Worm (Caenorhabditis elegans) whole organism, young adult: ENCODE results near the gene dhhc-6.

ENCODE experiments used
- B0019.2 ChIP-seq: fragments of 200-800 bp; sonication (Bioruptor generic); conservative IDR thresholded peaks from 2 replicates; pipeline ENCODE4 v1.3.6; 2022; ENCODE audit warnings: missing genetic modification reagents, missing genetic modification characterization, missing compliant biosample characterization
- B0035.1 ChIP-seq: sonication (generic microtip); optimal IDR thresholded peaks from 2 replicates; lab custom pipeline; 2016; ENCODE audit warnings: missing genetic modification characterization, mild to moderate bottlenecking, missing compliant biosample characterization, missing genotype, missing genetic modification reagents
- B0336.3 ChIP-seq: fragments of 200-800 bp; sonication (Bioruptor generic); IDR thresholded peaks from 2 replicates; pipeline ENCODE4 v1.3.6; 2022; ENCODE audit warnings: missing genetic modification characterization, missing compliant biosample characterization
- C06A6.2 ChIP-seq: fragments of 200-800 bp; sonication (Bioruptor generic); conservative IDR thresholded peaks from 2 replicates; pipeline ENCODE4 v1.3.6; 2022; ENCODE audit warnings: missing genetic modification characterization, missing compliant biosample characterization
- F10E7.11 ChIP-seq: sonication (generic microtip); optimal IDR thresholded peaks from 2 replicates; lab custom pipeline; 2017; ENCODE audit warnings: mild to moderate bottlenecking, missing genetic modification characterization, moderate library complexity, missing compliant biosample characterization
- F23B12.7 ChIP-seq: sonication (generic microtip); optimal IDR thresholded peaks from 2 replicates; lab custom pipeline; 2017; ENCODE audit warnings: missing genetic modification characterization, mild to moderate bottlenecking, missing compliant biosample characterization, antibody characterized with exemption, moderate library complexity; ENCODE audit not compliant: insufficient read depth
- F37B4.10 ChIP-seq: fragments of 200-800 bp; sonication (Bioruptor generic); IDR thresholded peaks from 2 replicates; pipeline ENCODE4 v1.3.6; 2022; ENCODE audit warnings: missing genetic modification characterization, missing compliant biosample characterization
- F39B2.1 ChIP-seq: fragments of 200-800 bp; sonication (Bioruptor generic); IDR thresholded peaks from 2 replicates; pipeline ENCODE4 v1.3.6; 2022; ENCODE audit warnings: missing genetic modification reagents, missing genetic modification characterization, missing compliant biosample characterization
- F52B5.7 ChIP-seq: sonication (generic microtip); optimal IDR thresholded peaks from 2 replicates; lab custom pipeline; 2016; ENCODE audit warnings: mild to moderate bottlenecking, missing genetic modification characterization, missing compliant biosample characterization
- K11D2.4 ChIP-seq: fragments of 200-800 bp; sonication (Bioruptor generic); IDR thresholded peaks from 2 replicates; pipeline ENCODE4 v1.3.6; 2022; ENCODE audit warnings: missing genetic modification reagents, missing genetic modification characterization, missing compliant biosample characterization
- Y53G8AR.9 ChIP-seq: fragments of 200-800 bp; sonication (Bioruptor generic); conservative IDR thresholded peaks from 2 replicates; pipeline ENCODE4 v1.3.6; 2022; ENCODE audit warnings: missing genetic modification reagents, missing genetic modification characterization, missing compliant biosample characterization
- Y56A3A.18 ChIP-seq: fragments of 200-800 bp; sonication (Bioruptor generic); IDR thresholded peaks from 2 replicates; pipeline ENCODE4 v1.3.6; 2022; ENCODE audit warnings: missing genetic modification reagents, missing genetic modification characterization, missing compliant biosample characterization
- Y67H2A.10 ChIP-seq: fragments of 200-800 bp; sonication (Bioruptor generic); conservative IDR thresholded peaks from 2 replicates; pipeline ENCODE4 v1.3.6; 2022; ENCODE audit warnings: missing genetic modification reagents, missing genetic modification characterization, missing compliant biosample characterization
- ama-1 ChIP-seq, 3 experiments: fragments of 150-350 bp in 1 of 3; sonication (generic microtip) in 2 of 3; optimal IDR thresholded peaks; 2 replicates each; lab custom pipeline; 2014 to 2018; ENCODE audit warnings: missing biosample characterization in 2 of 3, missing genetic modification characterization in 2 of 3, missing genetic modification reagents in 2 of 3
- athp-1 ChIP-seq: sonication (generic microtip); optimal IDR thresholded peaks from 2 replicates; lab custom pipeline; 2017; ENCODE audit warnings: mild to moderate bottlenecking, missing genetic modification characterization, missing compliant biosample characterization
- attf-5 ChIP-seq: fragments of 200-800 bp; sonication (Bioruptor generic); optimal IDR thresholded peaks from 2 replicates; lab custom pipeline; 2018; ENCODE audit warnings: mild to moderate bottlenecking, missing genetic modification characterization, missing compliant biosample characterization
- bed-1 ChIP-seq: fragments of 200-800 bp; sonication (Bioruptor generic); IDR thresholded peaks from 2 replicates; pipeline ENCODE4 v1.3.6; 2022; ENCODE audit warnings: missing genetic modification reagents, missing genetic modification characterization, missing compliant biosample characterization
- bed-2 ChIP-seq: fragments of 200-800 bp; sonication (Bioruptor generic); IDR thresholded peaks from 2 replicates; pipeline ENCODE4 v1.3.6; 2022; ENCODE audit warnings: missing genetic modification reagents, missing genetic modification characterization, missing compliant biosample characterization
- ceh-100 ChIP-seq: fragments of 200-800 bp; sonication (Bioruptor generic); IDR thresholded peaks from 2 replicates; pipeline ENCODE4 v1.3.6; 2022; ENCODE audit warnings: missing genetic modification reagents, missing genetic modification characterization, missing compliant biosample characterization
- ceh-58 ChIP-seq: fragments of 200-800 bp; sonication (Bioruptor generic); IDR thresholded peaks from 2 replicates; pipeline ENCODE4 v1.3.6; 2022; ENCODE audit warnings: missing genetic modification characterization, missing compliant biosample characterization
- ceh-79 ChIP-seq: sonication (generic microtip); optimal IDR thresholded peaks from 2 replicates; lab custom pipeline; 2017; ENCODE audit warnings: mild to moderate bottlenecking, missing genetic modification characterization, missing compliant biosample characterization
- ceh-91 ChIP-seq: fragments of 200-800 bp; sonication (Bioruptor generic); IDR thresholded peaks from 2 replicates; pipeline ENCODE4 v1.3.6; 2022; ENCODE audit warnings: missing genetic modification reagents, missing genetic modification characterization, missing compliant biosample characterization
- chd-7 ChIP-seq: sonication (generic microtip); optimal IDR thresholded peaks from 2 replicates; lab custom pipeline; 2016; ENCODE audit warnings: mild to moderate bottlenecking, missing genetic modification characterization, moderate library complexity, missing compliant biosample characterization
- him-1 ChIP-seq: sonication (generic microtip); optimal IDR thresholded peaks from 2 replicates; lab custom pipeline; 2016; ENCODE audit warnings: missing genotype, missing genetic modification reagents, missing genetic modification characterization, missing compliant biosample characterization
- hmg-1.2 ChIP-seq: fragments of 200-800 bp; sonication (Bioruptor generic); IDR thresholded peaks from 2 replicates; pipeline ENCODE4 v1.3.6; 2022; ENCODE audit warnings: missing genetic modification reagents, missing genetic modification characterization, missing compliant biosample characterization
- lin-26 ChIP-seq: fragments of 200-800 bp; sonication (Bioruptor generic); IDR thresholded peaks from 2 replicates; pipeline ENCODE4 v1.3.6; 2022; ENCODE audit warnings: missing genetic modification reagents, missing genetic modification characterization, missing compliant biosample characterization
- lin-54 ChIP-seq: fragments of 200-800 bp; sonication (Bioruptor generic); optimal IDR thresholded peaks from 2 replicates; lab custom pipeline; 2018; ENCODE audit warnings: mild to moderate bottlenecking, missing genetic modification characterization, missing compliant biosample characterization
- lsy-27 ChIP-seq: sonication (generic microtip); optimal IDR thresholded peaks from 2 replicates; lab custom pipeline; 2017; ENCODE audit warnings: missing genetic modification characterization, mild to moderate bottlenecking, missing compliant biosample characterization, antibody characterized with exemption, missing genotype, borderline replicate concordance; ENCODE audit not compliant: insufficient read depth
- madf-6 ChIP-seq: fragments of 200-800 bp; sonication (Bioruptor generic); IDR thresholded peaks from 2 replicates; pipeline ENCODE4 v1.3.6; 2022; ENCODE audit warnings: missing genetic modification reagents, missing genetic modification characterization, missing compliant biosample characterization
- mcd-1 ChIP-seq: fragments of 200-800 bp; sonication (Bioruptor generic); IDR thresholded peaks from 2 replicates; pipeline ENCODE4 v1.3.6; 2022; ENCODE audit warnings: missing genetic modification reagents, missing genetic modification characterization, missing compliant biosample characterization
- mes-4 ChIP-seq: sonication (generic microtip); optimal IDR thresholded peaks from 2 replicates; lab custom pipeline; 2016; ENCODE audit warnings: missing genotype, missing genetic modification characterization, missing compliant biosample characterization
- nhr-27 ChIP-seq: fragments of 200-800 bp; sonication (Bioruptor generic); optimal IDR thresholded peaks from 2 replicates; lab custom pipeline; 2018; ENCODE audit warnings: mild to moderate bottlenecking, missing genetic modification characterization, moderate library complexity, missing compliant biosample characterization
- pha-4 ChIP-seq: fragments of 150-350 bp; sonication (generic microtip); optimal IDR thresholded peaks from 2 replicates; lab custom pipeline; 2014; ENCODE audit warnings: missing biosample characterization, missing genetic modification reagents, missing genetic modification characterization
- sdz-38 ChIP-seq: sonication (generic microtip); optimal IDR thresholded peaks from 2 replicates; lab custom pipeline; 2016; ENCODE audit warnings: missing genotype, missing genetic modification characterization, missing compliant biosample characterization
- snpc-1.1 ChIP-seq: sonication (generic microtip); optimal IDR thresholded peaks from 2 replicates; lab custom pipeline; 2017; ENCODE audit warnings: missing genetic modification characterization, mild to moderate bottlenecking, missing compliant biosample characterization, antibody characterized with exemption, moderate library complexity, missing genotype, missing genetic modification reagents; ENCODE audit not compliant: insufficient read depth
- snpc-3.4 ChIP-seq: sonication (generic microtip); optimal IDR thresholded peaks from 2 replicates; lab custom pipeline; 2017; ENCODE audit warnings: missing genetic modification characterization, mild to moderate bottlenecking, missing compliant biosample characterization, antibody characterized with exemption, moderate library complexity, missing genotype, missing genetic modification reagents
- tbp1 ChIP-seq: fragments of 200-800 bp; sonication (Bioruptor generic); optimal IDR thresholded peaks from 2 replicates; lab custom pipeline; 2018; ENCODE audit warnings: mild to moderate bottlenecking, missing genetic modification characterization, missing compliant biosample characterization
- tbx-9 ChIP-seq: sonication (generic microtip); optimal IDR thresholded peaks from 2 replicates; lab custom pipeline; 2016; ENCODE audit warnings: borderline replicate concordance, missing genetic modification characterization, inconsistent platforms, missing compliant biosample characterization
- unc-130 ChIP-seq: sonication (generic microtip); optimal IDR thresholded peaks from 2 replicates; lab custom pipeline; 2016; ENCODE audit warnings: missing genetic modification reagents, missing genetic modification characterization, missing compliant biosample characterization
- xnd-1 ChIP-seq: sonication (generic microtip); optimal IDR thresholded peaks from 2 replicates; lab custom pipeline; 2016; ENCODE audit warnings: missing genotype, missing genetic modification reagents, missing genetic modification characterization, missing compliant biosample characterization
- zim-3 ChIP-seq: sonication (generic microtip); optimal IDR thresholded peaks from 2 replicates; lab custom pipeline; 2017; ENCODE audit warnings: mild to moderate bottlenecking, missing genetic modification characterization, moderate library complexity, missing compliant biosample characterization
- ztf-26 ChIP-seq: sonication (generic microtip); optimal IDR thresholded peaks from 2 replicates; lab custom pipeline; 2017; ENCODE audit warnings: missing genetic modification characterization, missing compliant biosample characterization
- ztf-3 ChIP-seq: fragments of 200-800 bp; sonication (Bioruptor generic); optimal IDR thresholded peaks from 2 replicates; lab custom pipeline; 2018; ENCODE audit warnings: mild to moderate bottlenecking, missing genetic modification characterization, missing compliant biosample characterization

The dhhc-6 gene

DNA sequence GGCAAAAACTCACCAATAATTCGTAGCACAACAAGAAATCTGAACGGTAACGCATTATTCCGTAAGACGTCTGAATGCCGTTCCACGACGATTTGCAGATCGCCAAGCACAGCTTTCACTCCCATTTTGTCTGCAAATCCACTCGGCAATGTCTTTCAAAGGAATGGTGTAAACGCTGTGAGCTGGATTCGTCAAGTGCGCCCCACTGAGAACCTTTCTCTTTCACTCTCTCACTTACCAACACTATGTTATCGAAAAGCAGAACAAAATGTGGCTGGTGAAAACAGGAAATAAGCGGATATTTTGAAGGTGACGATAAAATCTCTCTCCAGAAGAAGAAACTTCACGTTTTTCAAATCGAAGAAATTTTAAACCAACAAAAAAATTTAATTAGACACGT lies 35.9 kb upstream of the dhhc-6 start (continued):
- TF ChIP-seq F10E7.11 (tag; lab: Kevin White, UChicago) (no peak), him-1 (tag; lab: Kevin White, UChicago) (no peak), B0035.1 (no peak), Y53G8AR.9 (GFP tag; lab: Robert Waterston, UW) (no peak), B0019.2 (GFP tag; lab: Robert Waterston, UW) (no peak), tbp1 (GFP tag; lab: Kevin White, UChicago) (no peak), mcd-1 (peak; percentile 48; the same call in 1 of the 2 replicates), F52B5.7 (peak; percentile 5), pha-4 (tag; lab: Kevin White, UChicago) (no peak), lin-26 (GFP tag; lab: Robert Waterston, UW) (no peak)

- TF ChIP-seq unc-130 (GFP tag; lab: Kevin White, UChicago) (no peak), ceh-91 (GFP tag; lab: Robert Waterston, UW) (no peak), xnd-1 (tag; lab: Kevin White, UChicago) (no peak), tbx-9 (tag; lab: Kevin White, UChicago) (no peak), hmg-1.2 (GFP tag; lab: Robert Waterston, UW) (no peak), B0336.3 (GFP tag; lab: Robert Waterston, UW) (no peak), sdz-38 (tag; lab: Kevin White, UChicago) (no peak), F39B2.1 (no peak), attf-5 (GFP tag; lab: Kevin White, UChicago) (no peak), snpc-1.1 (tag; lab: Kevin White, UChicago) (no peak), snpc-3.4 (no peak), nhr-27 (tag; lab: Kevin White, UChicago) (no peak), ceh-58 (GFP tag; lab: Robert Waterston, UW) (no peak), lin-54 (GFP tag; lab: Kevin White, UChicago) (no peak), F37B4.10 (GFP tag; lab: Robert Waterston, UW) (no peak), F23B12.7 (tag; lab: Kevin White, UChicago) (no peak), bed-1 (GFP tag; lab: Robert Waterston, UW) (no peak), madf-6 (GFP tag; lab: Robert Waterston, UW) (no peak), ztf-26 (tag; lab: Kevin White, UChicago) (no peak)
- TF ChIP-seq, all 124 proteins: peak for 0
Measured at ce11 chrIV:12089551-12089950, 35.2 kb upstream of the dhhc-6 start, which contains the start of gene F11A10.6. TSS of gene F11A10.6 (minus strand) at chrIV:12089651.

- TF ChIP-seq athp-1 (tag; lab: Kevin White, UChicago): no peak
- TF ChIP-seq F52B5.7: no peak
- TF ChIP-seq chd-7 (tag; lab: Kevin White, UChicago): no peak
- TF ChIP-seq zim-3 (tag; lab: Kevin White, UChicago): no peak
- no peak for TF ChIP-seq K11D2.4 (GFP tag; lab: Robert Waterston, UW)
- TF ChIP-seq Y56A3A.18 (GFP tag; lab: Robert Waterston, UW): no peak
- TF ChIP-seq ztf-3 (GFP tag; lab: Kevin White, UChicago): no peak
- TF ChIP-seq bed-2 (GFP tag; lab: Robert Waterston, UW): no peak
- TF ChIP-seq C06A6.2 (GFP tag; lab: Robert Waterston, UW): no peak
- no peak for TF ChIP-seq snpc-1.1 (tag; lab: Kevin White, UChicago)
- TF ChIP-seq ama-1 (optimal IDR thresholded peaks at IDR 0.05; lab: Kevin White, UChicago): no peak
- no peak for TF ChIP-seq ama-1 (GFP tag; optimal IDR thresholded peaks at IDR 0.05; lab: Kevin White, UChicago)
- no peak for TF ChIP-seq ceh-100 (GFP tag; lab: Robert Waterston, UW)
- no peak for TF ChIP-seq Y67H2A.10 (GFP tag; lab: Robert Waterston, UW)
- TF ChIP-seq unc-130 (GFP tag; lab: Kevin White, UChicago): no peak
- no peak for TF ChIP-seq mes-4 (tag; lab: Kevin White, UChicago)
- no peak for TF ChIP-seq ceh-79
- no peak for TF ChIP-seq lsy-27 (tag; lab: Kevin White, UChicago)
- no peak for TF ChIP-seq ceh-91 (GFP tag; lab: Robert Waterston, UW)
Measured at ce11 chrIV:12092113-12092512, 32.6 kb upstream of the dhhc-6 start, which contains the start of gene mig-32. TSS of gene mig-32 (minus strand) at chrIV:12092213.
